Fruit fly (Drosophila melanogaster): ENCODE results near the gene betaNACtes1.

The betaNACtes1 gene

dm6 chrX:14209209-14209781 is 36.9 kb upstream of the betaNACtes1 start:
- TF ChIP-seq CG14655 (GFP tag; optimal IDR thresholded peaks at IDR 0.05) (peak; percentile 2), Snoo (tag; optimal IDR thresholded peaks at IDR 0.05) (no peak), fd96Ca (GFP tag; IDR thresholded peaks at IDR 0.05) (no peak)

- TF ChIP-seq CG17806 (tag; optimal IDR thresholded peaks at IDR 0.05) = peak; percentile 73
- no peak for TF ChIP-seq CG10348 (GFP tag; IDR thresholded peaks at IDR 0.05)
- peak; percentile 79 for TF ChIP-seq CG14655 (GFP tag; optimal IDR thresholded peaks at IDR 0.05)
- no peak for TF ChIP-seq gl (tag; optimal IDR thresholded peaks at IDR 0.05)
- peak; percentile 72 for TF ChIP-seq CG8159 (tag; optimal IDR thresholded peaks at IDR 0.05)
- peak; percentile 49 for TF ChIP-seq EcR (GFP tag; optimal IDR thresholded peaks at IDR 0.05)
- TF ChIP-seq CG12605 (GFP tag; IDR thresholded peaks at IDR 0.05) = peak; percentile 72
- 0 out of 2 replicates have a peak, but pooled peaks have one; percentile 7 for TF ChIP-seq rn (GFP tag; IDR thresholded peaks at IDR 0.05)
- TF ChIP-seq D1 (tag; optimal IDR thresholded peaks at IDR 0.05) = peak; percentile 62
- peak; percentile 74 for TF ChIP-seq Snoo (tag; optimal IDR thresholded peaks at IDR 0.05)
- no peak; the same call in 2 of the 3 replicates for TF ChIP-seq fd96Ca (GFP tag; IDR thresholded peaks at IDR 0.05)
- TF ChIP-seq Ets98B (GFP tag; IDR thresholded peaks at IDR 0.05) = peak; percentile 79
- peak; percentile 77 for TF ChIP-seq CG4496 (GFP tag; IDR thresholded peaks at IDR 0.05)
- peak; percentile 70 for TF ChIP-seq CG8301 (tag; optimal IDR thresholded peaks at IDR 0.05)
- peak; percentile 80 for TF ChIP-seq CG32121 (GFP tag; IDR thresholded peaks at IDR 0.05)
- TF ChIP-seq Pif1A (GFP tag; optimal IDR thresholded peaks at IDR 0.05) = peak; percentile 75
- peak; percentile 59 for TF ChIP-seq Pif1B (GFP tag; optimal IDR thresholded peaks at IDR 0.05)
- peak; percentile 38 for TF ChIP-seq CG13204 (GFP tag; optimal IDR thresholded peaks at IDR 0.05)
- TF ChIP-seq CG9948 (tag; optimal IDR thresholded peaks at IDR 0.05) = peak; percentile 63
- peak; percentile 56 for TF ChIP-seq CG34367 (tag; optimal IDR thresholded peaks at IDR 0.05)
- TF ChIP-seq CG15710 (tag; optimal IDR thresholded peaks at IDR 0.05) = peak; percentile 78
Measured at dm6 chrX:14208426-14209208, 36.2 kb upstream of the betaNACtes1 start.

DNA sequence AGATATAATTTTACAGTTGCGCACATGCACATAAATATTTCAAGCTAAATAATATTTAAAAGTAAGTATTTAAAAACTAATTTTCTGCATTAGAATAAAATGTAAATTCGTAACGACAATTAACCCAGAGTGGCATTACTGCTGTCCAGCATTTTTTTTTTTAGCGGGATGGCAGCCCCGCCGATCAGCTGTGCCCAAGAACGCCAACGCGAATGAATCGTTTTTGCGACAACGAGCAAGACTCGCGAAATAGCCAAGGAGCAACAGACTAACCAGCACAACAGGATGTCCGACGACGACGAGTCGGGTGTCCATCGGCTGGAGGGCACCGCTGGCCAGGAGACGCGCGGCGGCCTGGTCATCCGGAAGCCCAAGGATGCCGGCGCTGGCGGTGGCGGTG is 28.8 kb upstream of the betaNACtes1 start, which contains the start of gene Prp16:
Gene Prp16 (plus strand): TSS at position 185 of the 400 bp plus-strand sequence.
- TF ChIP-seq fd96Ca (GFP tag; IDR thresholded peaks at IDR 0.05) = no peak
- no peak for TF ChIP-seq CG32121 (GFP tag; IDR thresholded peaks at IDR 0.05)
- TF ChIP-seq CG8301 (tag; optimal IDR thresholded peaks at IDR 0.05) = no peak
- no peak for TF ChIP-seq CG14655 (GFP tag; optimal IDR thresholded peaks at IDR 0.05)
- no peak for TF ChIP-seq Pif1A (GFP tag; optimal IDR thresholded peaks at IDR 0.05)
- no peak for TF ChIP-seq CG10348 (GFP tag; IDR thresholded peaks at IDR 0.05)
- no peak for TF ChIP-seq EcR (GFP tag; optimal IDR thresholded peaks at IDR 0.05)
- no peak for TF ChIP-seq rn (GFP tag; IDR thresholded peaks at IDR 0.05)
- no peak for TF ChIP-seq CG34367 (tag; optimal IDR thresholded peaks at IDR 0.05)
- no peak for TF ChIP-seq gl (tag; optimal IDR thresholded peaks at IDR 0.05)
- TF ChIP-seq CG17806 (tag; optimal IDR thresholded peaks at IDR 0.05) = no peak

- TF ChIP-seq fd96Ca (GFP tag; IDR thresholded peaks at IDR 0.05) (0 out of 3 replicates have a peak, but pooled peaks have one; percentile 23), CG12605 (GFP tag; IDR thresholded peaks at IDR 0.05) (peak; percentile 55; the same call in 1 of the 2 replicates), CG32121 (GFP tag; IDR thresholded peaks at IDR 0.05) (no peak), Pif1A (GFP tag; optimal IDR thresholded peaks at IDR 0.05) (no peak), CG10348 (GFP tag; IDR thresholded peaks at IDR 0.05) (no peak), Pif1B (GFP tag; optimal IDR thresholded peaks at IDR 0.05) (no peak), gl (tag; optimal IDR thresholded peaks at IDR 0.05) (no peak), CG14655 (GFP tag; optimal IDR thresholded peaks at IDR 0.05) (no peak), CG8301 (tag; optimal IDR thresholded peaks at IDR 0.05) (no peak), rn (GFP tag; IDR thresholded peaks at IDR 0.05) (no peak), CG9948 (tag; optimal IDR thresholded peaks at IDR 0.05) (no peak), D1 (tag; optimal IDR thresholded peaks at IDR 0.05) (no peak), CG34367 (tag; optimal IDR thresholded peaks at IDR 0.05) (no peak), CG4496 (GFP tag; IDR thresholded peaks at IDR 0.05) (no peak), Snoo (tag; optimal IDR thresholded peaks at IDR 0.05) (no peak), Ets98B (GFP tag; IDR thresholded peaks at IDR 0.05) (peak; percentile 27; the same call in 1 of the 2 replicates), EcR (GFP tag; optimal IDR thresholded peaks at IDR 0.05) (no peak), CG13204 (GFP tag; optimal IDR thresholded peaks at IDR 0.05) (no peak)
Measured at dm6 chrX:14199967-14200531, 27.6 kb upstream of the betaNACtes1 start, which contains the start of gene CG11590. CG11590 (plus strand) TSS chrX:14200178.

- TF ChIP-seq EcR (GFP tag; optimal IDR thresholded peaks at IDR 0.05) (no peak), Pif1A (GFP tag; optimal IDR thresholded peaks at IDR 0.05) (no peak), rn (GFP tag; IDR thresholded peaks at IDR 0.05) (no peak), CG34367 (tag; optimal IDR thresholded peaks at IDR 0.05) (no peak), CG9948 (tag; optimal IDR thresholded peaks at IDR 0.05) (no peak), gl (tag; optimal IDR thresholded peaks at IDR 0.05) (no peak), CG4496 (GFP tag; IDR thresholded peaks at IDR 0.05) (no peak), Pif1B (GFP tag; optimal IDR thresholded peaks at IDR 0.05) (no peak), CG15710 (tag; optimal IDR thresholded peaks at IDR 0.05) (no peak), fd96Ca (GFP tag; IDR thresholded peaks at IDR 0.05) (no peak), CG8301 (tag; optimal IDR thresholded peaks at IDR 0.05) (no peak), CG14655 (GFP tag; optimal IDR thresholded peaks at IDR 0.05) (no peak), CG13204 (GFP tag; optimal IDR thresholded peaks at IDR 0.05) (no peak), CG10348 (GFP tag; IDR thresholded peaks at IDR 0.05) (no peak), CG12605 (GFP tag; IDR thresholded peaks at IDR 0.05) (no peak)
Measured at dm6 chrX:14193013-14193412, 20.6 kb upstream of the betaNACtes1 start, which contains the start of gene yl. yl (plus strand) TSS chrX:14193214.
